Fruit fly (Drosophila melanogaster): ENCODE results near the gene Irp-1B.

Gene Irp-1B

dm6 chr3R:10378989-10379388 is 33.7 kb downstream of the Irp-1B start:
- TF ChIP-seq CG6792 (GFP tag; optimal IDR thresholded peaks at IDR 0.05) (no peak), salr (GFP tag; optimal IDR thresholded peaks at IDR 0.05) (peak in 1 of 2 experiments; percentile 38), Eip75B (GFP tag; optimal IDR thresholded peaks at IDR 0.05) (no peak), CG6276 (GFP tag; optimal IDR thresholded peaks at IDR 0.05) (peak; percentile 35), dsx (GFP tag; optimal IDR thresholded peaks at IDR 0.05; ENCODE audit: poor library complexity, severe bottlenecking) (no peak), achi (GFP tag; optimal IDR thresholded peaks at IDR 0.05) (no peak), eg (GFP tag; IDR thresholded peaks at IDR 0.05) (no peak), CG3919 (GFP tag; optimal IDR thresholded peaks at IDR 0.05) (no peak), net (GFP tag; optimal IDR thresholded peaks at IDR 0.05) (no peak), Eip78C (GFP tag) (peak; percentile 71), CG32006 (GFP tag; optimal IDR thresholded peaks at IDR 0.05) (peak; percentile 50), vri (GFP tag; optimal IDR thresholded peaks at IDR 0.05) (no peak), CG11902 (GFP tag; optimal IDR thresholded peaks at IDR 0.05) (no peak), Hr4 (GFP tag; optimal IDR thresholded peaks at IDR 0.05) (peak; percentile 36), CG10631 (GFP tag; optimal IDR thresholded peaks at IDR 0.05) (no peak), ss (GFP tag; optimal IDR thresholded peaks at IDR 0.05) (no peak)

- TF ChIP-seq Smox (GFP tag; optimal IDR thresholded peaks at IDR 0.05), result no peak
- TF ChIP-seq CG10631 (GFP tag; optimal IDR thresholded peaks at IDR 0.05), result peak; percentile 0
- TF ChIP-seq CG1621 (tag; optimal IDR thresholded peaks at IDR 0.05), result peak; percentile 0
- peak; percentile 2 for TF ChIP-seq topi (GFP tag; optimal IDR thresholded peaks at IDR 0.05)
- no peak for TF ChIP-seq acj6 (GFP tag; optimal IDR thresholded peaks at IDR 0.05)
- TF ChIP-seq Sox15 (GFP tag; optimal IDR thresholded peaks at IDR 0.05), result no peak
- peak; percentile 24 for TF ChIP-seq CG3919 (GFP tag; optimal IDR thresholded peaks at IDR 0.05)
- TF ChIP-seq dsx (GFP tag; optimal IDR thresholded peaks at IDR 0.05; ENCODE audit: poor library complexity, severe bottlenecking), result peak; percentile 68
- peak; percentile 79 for TF ChIP-seq Eip78C (GFP tag)
- peak; percentile 61 for TF ChIP-seq Sox14 (GFP tag; optimal IDR thresholded peaks at IDR 0.05)
- TF ChIP-seq CG8319 (GFP tag; optimal IDR thresholded peaks at IDR 0.05), result no peak
- TF ChIP-seq ss (GFP tag; optimal IDR thresholded peaks at IDR 0.05), result peak; percentile 29 to 64
- TF ChIP-seq Hr38 (GFP tag; optimal IDR thresholded peaks at IDR 0.05), result no peak
- peak; percentile 74 for TF ChIP-seq CG6854 (GFP tag; optimal IDR thresholded peaks at IDR 0.05)
- TF ChIP-seq svp (GFP tag), result no peak
- TF ChIP-seq spab (GFP tag; optimal IDR thresholded peaks at IDR 0.05), result no peak
- TF ChIP-seq vri (GFP tag; optimal IDR thresholded peaks at IDR 0.05), result peak; percentile 26
- TF ChIP-seq CG3032 (tag; optimal IDR thresholded peaks at IDR 0.05), result peak; percentile 22
- TF ChIP-seq CG32006 (GFP tag; optimal IDR thresholded peaks at IDR 0.05), result peak; percentile 80
- TF ChIP-seq salr (GFP tag; optimal IDR thresholded peaks at IDR 0.05), result no peak
- peak; percentile 49 for TF ChIP-seq CG6808 (GFP tag; optimal IDR thresholded peaks at IDR 0.05)
- peak; percentile 3 for TF ChIP-seq CG16779 (tag; optimal IDR thresholded peaks at IDR 0.05)
- TF ChIP-seq CG31627 (GFP tag; optimal IDR thresholded peaks at IDR 0.05), result peak; percentile 4
- TF ChIP-seq esn (GFP tag; optimal IDR thresholded peaks at IDR 0.05), result peak; percentile 34
- peak; percentile 22 for TF ChIP-seq Eip75B (GFP tag; optimal IDR thresholded peaks at IDR 0.05)
Measured at dm6 chr3R:10377849-10378248, 34.8 kb downstream of the Irp-1B start, which contains the start of gene Rfx. Gene Rfx, minus strand, starts transcription at chr3R:10378068.

dm6 chr3R:10370495-10370894 is 42.2 kb downstream of the Irp-1B start:
- TF ChIP-seq esn (GFP tag; optimal IDR thresholded peaks at IDR 0.05), result no peak
- TF ChIP-seq svp (GFP tag), result peak; percentile 62
- no peak for TF ChIP-seq Eip78C (GFP tag)
- TF ChIP-seq net (GFP tag; optimal IDR thresholded peaks at IDR 0.05), result no peak

dm6 chr3R:10369799-10370198 is 42.9 kb downstream of the Irp-1B start:
- TF ChIP-seq svp (GFP tag), result peak; percentile 90
- TF ChIP-seq CG31627 (GFP tag; optimal IDR thresholded peaks at IDR 0.05), result no peak

- no peak for TF ChIP-seq esn (GFP tag; optimal IDR thresholded peaks at IDR 0.05)
- TF ChIP-seq CG7368 (GFP tag; optimal IDR thresholded peaks at IDR 0.05), result peak; percentile 40
- TF ChIP-seq CG10669 (GFP tag; optimal IDR thresholded peaks at IDR 0.05), result no peak
- TF ChIP-seq pdm3 (GFP tag; optimal IDR thresholded peaks at IDR 0.05), result no peak
Measured at dm6 chr3R:10368251-10368650, 44.4 kb downstream of the Irp-1B start.
